Worm (Caenorhabditis elegans) whole organism, L4 larva: ENCODE data around the gene C08F8.3.

Experiments
- F26F4.8 ChIP-seq: fragments of 200-800 bp; sonication (Bioruptor generic); conservative IDR thresholded peaks from 2 replicates; pipeline ENCODE4 v1.3.6; 2022; ENCODE audit warnings: missing genetic modification characterization, missing compliant biosample characterization
- F37D6.2 ChIP-seq: sonication (generic microtip); optimal IDR thresholded peaks from 2 replicates; lab custom pipeline; 2016; ENCODE audit warnings: mild to moderate bottlenecking, missing genetic modification characterization, missing compliant biosample characterization
- R02D3.7 ChIP-seq: fragments of 150-350 bp; sonication (generic microtip); optimal IDR thresholded peaks from 3 replicates; lab custom pipeline; 2014; ENCODE audit warnings: missing biosample characterization, missing genetic modification characterization
- T20F7.1 ChIP-seq: fragments of 200-800 bp; sonication (Bioruptor generic); optimal IDR thresholded peaks from 2 replicates; lab custom pipeline; 2018; ENCODE audit warnings: mild to moderate bottlenecking, missing genetic modification characterization, missing compliant biosample characterization
- Y105C5A.15 ChIP-seq: fragments of 200-800 bp; sonication (Bioruptor generic); IDR thresholded peaks from 2 replicates; pipeline ENCODE4 v1.3.6; 2022; ENCODE audit warnings: missing genetic modification characterization, missing compliant biosample characterization
- Y75B8A.6 ChIP-seq: fragments of 200-800 bp; sonication (Bioruptor generic); IDR thresholded peaks from 2 replicates; pipeline ENCODE4 v1.3.6; 2022; ENCODE audit warnings: missing genetic modification reagents, missing genetic modification characterization, missing compliant biosample characterization
- ZK337.2 ChIP-seq: fragments of 200-800 bp; sonication (Bioruptor generic); IDR thresholded peaks from 2 replicates; pipeline ENCODE4 v1.3.6; 2022; ENCODE audit warnings: missing genetic modification reagents, missing genetic modification characterization, missing compliant biosample characterization
- ZK546.5 ChIP-seq, 2 experiments: sonication (generic microtip); optimal IDR thresholded peaks; 2 replicates each; lab custom pipeline; 2017; ENCODE audit warnings: missing biosample characterization in 2 of 2, missing genetic modification characterization in 2 of 2
- ama-1 ChIP-seq: fragments of 150-350 bp; optimal IDR thresholded peaks from 2 replicates; lab custom pipeline; 2014; ENCODE audit warnings: inconsistent platforms, mixed read lengths
- ceh-20 ChIP-seq: fragments of 200-800 bp; sonication (Bioruptor generic); IDR thresholded peaks from 2 replicates; pipeline ENCODE4 v1.3.6; 2022; ENCODE audit warnings: missing genetic modification reagents, missing genetic modification characterization, missing compliant biosample characterization
- ceh-32 ChIP-seq: sonication (generic microtip); optimal IDR thresholded peaks from 2 replicates; lab custom pipeline; 2016; ENCODE audit warnings: mild to moderate bottlenecking, missing genetic modification characterization, missing compliant biosample characterization; ENCODE audit not compliant: poor library complexity
- ceh-82 ChIP-seq: sonication (generic microtip); optimal IDR thresholded peaks from 2 replicates; lab custom pipeline; 2017; ENCODE audit warnings: missing biosample characterization, missing genetic modification characterization
- daf-12 ChIP-seq: fragments of 150-350 bp; optimal IDR thresholded peaks from 2 replicates; lab custom pipeline; 2014; ENCODE audit warnings: missing biosample characterization, missing genetic modification reagents, missing genetic modification characterization
- daf-16 ChIP-seq, 3 experiments: sonication (generic microtip); optimal IDR thresholded peaks; 2 replicates each; lab custom pipeline; 2016 to 2017; ENCODE audit warnings: missing genetic modification characterization in 3 of 3, missing genetic modification reagents in 3 of 3, mild to moderate bottlenecking in 2 of 3, missing compliant biosample characterization in 2 of 3, missing biosample characterization in 1 of 3, moderate library complexity in 1 of 3
- daf-19 ChIP-seq: fragments of 200-800 bp; sonication (Bioruptor generic); conservative IDR thresholded peaks from 2 replicates; pipeline ENCODE4 v1.3.6; 2022; ENCODE audit warnings: missing genetic modification characterization, missing compliant biosample characterization
- dmd-8 ChIP-seq: fragments of 200-800 bp; sonication (Bioruptor generic); IDR thresholded peaks from 2 replicates; pipeline ENCODE4 v1.3.6; 2022; ENCODE audit warnings: missing genetic modification characterization, missing compliant biosample characterization
- dmd-9 ChIP-seq: fragments of 200-800 bp; sonication (Bioruptor generic); IDR thresholded peaks from 2 replicates; pipeline ENCODE4 v1.3.6; 2022; ENCODE audit warnings: missing genetic modification reagents, missing genetic modification characterization, missing compliant biosample characterization
- dpl-1 ChIP-seq: fragments of 150-350 bp; optimal IDR thresholded peaks from 2 replicates; lab custom pipeline; 2014; ENCODE audit warnings: missing biosample characterization, missing genetic modification reagents, missing genetic modification characterization
- dve-1 ChIP-seq: sonication (generic microtip); optimal IDR thresholded peaks from 2 replicates; lab custom pipeline; 2017; ENCODE audit warnings: antibody characterized with exemption, mild to moderate bottlenecking, missing genetic modification characterization, missing compliant biosample characterization; ENCODE audit not compliant: insufficient read depth
- gei-8 ChIP-seq: fragments of 200-800 bp; sonication (Bioruptor generic); optimal IDR thresholded peaks from 2 replicates; lab custom pipeline; 2018; ENCODE audit warnings: mild to moderate bottlenecking, missing genetic modification characterization, missing compliant biosample characterization
- hif-1 ChIP-seq, 2 experiments: sonication (generic microtip); optimal IDR thresholded peaks; 2 replicates each; lab custom pipeline; 2016 to 2017; ENCODE audit warnings: missing compliant biosample characterization in 2 of 2, missing genetic modification characterization in 2 of 2, missing genetic modification reagents in 2 of 2, missing genotype in 2 of 2, mild to moderate bottlenecking in 1 of 2
- hlh-11 ChIP-seq: fragments of 200-800 bp; sonication (Bioruptor generic); optimal IDR thresholded peaks from 2 replicates; lab custom pipeline; 2018; ENCODE audit warnings: mild to moderate bottlenecking, missing genetic modification characterization, missing compliant biosample characterization
- hlh-30 ChIP-seq: sonication (generic microtip); optimal IDR thresholded peaks from 2 replicates; lab custom pipeline; 2017; ENCODE audit warnings: antibody characterized with exemption, mild to moderate bottlenecking, missing genetic modification characterization, missing compliant biosample characterization; ENCODE audit not compliant: insufficient read depth
- hmg-1.1 ChIP-seq: fragments of 200-800 bp; sonication (Bioruptor generic); IDR thresholded peaks from 2 replicates; pipeline ENCODE4 v1.3.6; 2022; ENCODE audit warnings: missing genetic modification reagents, missing genetic modification characterization, missing compliant biosample characterization
- lim-7 ChIP-seq: fragments of 200-800 bp; sonication (Bioruptor generic); IDR thresholded peaks from 2 replicates; pipeline ENCODE4 v1.3.6; 2022; ENCODE audit warnings: missing genetic modification characterization, missing compliant biosample characterization
- lin-1 ChIP-seq: fragments of 200-800 bp; sonication (Bioruptor generic); IDR thresholded peaks from 2 replicates; pipeline ENCODE4 v1.3.6; 2022; ENCODE audit warnings: missing genetic modification reagents, missing genetic modification characterization, missing compliant biosample characterization
- madf-9 ChIP-seq: fragments of 200-800 bp; sonication (Bioruptor generic); conservative IDR thresholded peaks from 2 replicates; pipeline ENCODE4 v1.3.6; 2022; ENCODE audit warnings: missing genetic modification reagents, missing genetic modification characterization, missing compliant biosample characterization
- mdt-29 ChIP-seq: fragments of 200-800 bp; sonication (Bioruptor generic); IDR thresholded peaks from 2 replicates; pipeline ENCODE4 v1.3.6; 2022; ENCODE audit warnings: missing genetic modification reagents, missing genetic modification characterization, missing compliant biosample characterization
- mxl-2 ChIP-seq: fragments of 200-800 bp; sonication (Bioruptor generic); conservative IDR thresholded peaks from 2 replicates; pipeline ENCODE4 v1.3.6; 2022; ENCODE audit warnings: missing genetic modification reagents, missing genetic modification characterization, missing compliant biosample characterization
- nhr-111 ChIP-seq: fragments of 200-800 bp; sonication (Bioruptor generic); optimal IDR thresholded peaks from 2 replicates; lab custom pipeline; 2018; ENCODE audit warnings: mild to moderate bottlenecking, missing genetic modification characterization, missing compliant biosample characterization
- nhr-28 ChIP-seq: fragments of 150-350 bp; optimal IDR thresholded peaks from 2 replicates; lab custom pipeline; 2014; ENCODE audit warnings: missing biosample characterization, missing genetic modification characterization
- nhr-42 ChIP-seq: fragments of 200-800 bp; sonication (Bioruptor generic); IDR thresholded peaks from 2 replicates; pipeline ENCODE4 v1.3.6; 2022; ENCODE audit warnings: missing genetic modification characterization, missing compliant biosample characterization
- nhr-48 ChIP-seq: sonication (generic microtip); optimal IDR thresholded peaks from 2 replicates; lab custom pipeline; 2016; ENCODE audit warnings: mild to moderate bottlenecking, missing genetic modification characterization, missing compliant biosample characterization
- nhr-6 ChIP-seq: fragments of 150-350 bp; optimal IDR thresholded peaks from 2 replicates; lab custom pipeline; 2014; ENCODE audit warnings: missing biosample characterization, missing genetic modification characterization
- nhr-76 ChIP-seq: fragments of 150-350 bp; optimal IDR thresholded peaks from 2 replicates; lab custom pipeline; 2014; ENCODE audit warnings: missing biosample characterization, missing genetic modification characterization
- nhr-77 ChIP-seq: fragments of 150-350 bp; optimal IDR thresholded peaks from 2 replicates; lab custom pipeline; 2014; ENCODE audit warnings: missing biosample characterization, missing genetic modification characterization
- php-3 ChIP-seq: fragments of 200-800 bp; sonication (Bioruptor generic); IDR thresholded peaks from 2 replicates; pipeline ENCODE4 v1.3.6; 2022; ENCODE audit warnings: missing genetic modification reagents, missing genetic modification characterization, missing compliant biosample characterization
- set-16 ChIP-seq: fragments of 200-800 bp; sonication (Bioruptor generic); IDR thresholded peaks from 2 replicates; pipeline ENCODE4 v1.3.6; 2022; ENCODE audit warnings: missing genetic modification reagents, missing genetic modification characterization, missing compliant biosample characterization
- snpc-1.2 ChIP-seq: fragments of 200-800 bp; sonication (Bioruptor generic); IDR thresholded peaks from 2 replicates; pipeline ENCODE4 v1.3.6; 2022; ENCODE audit warnings: missing genetic modification reagents, missing genetic modification characterization, missing compliant biosample characterization
- spr-1 ChIP-seq: sonication (generic microtip); optimal IDR thresholded peaks from 2 replicates; lab custom pipeline; 2016; ENCODE audit warnings: mild to moderate bottlenecking, missing genetic modification characterization, missing compliant biosample characterization
- spr-3 ChIP-seq: fragments of 200-800 bp; sonication (Bioruptor generic); optimal IDR thresholded peaks from 2 replicates; lab custom pipeline; 2018; ENCODE audit warnings: mild to moderate bottlenecking, missing genetic modification characterization, missing compliant biosample characterization
- tra-1 ChIP-seq: fragments of 200-800 bp; sonication (Bioruptor generic); IDR thresholded peaks from 2 replicates; pipeline ENCODE4 v1.3.6; 2022; ENCODE audit warnings: missing genetic modification reagents, missing genetic modification characterization, missing compliant biosample characterization
- unc-39 ChIP-seq: sonication (generic microtip); optimal IDR thresholded peaks from 2 replicates; lab custom pipeline; 2017; ENCODE audit warnings: missing biosample characterization, missing genetic modification characterization
- unc-62 ChIP-seq, 3 experiments: fragments of 150-350 bp in 1 of 3; sonication (generic microtip); optimal IDR thresholded peaks in 2 of 3; peaks in 1 of 3; 1 replicate in 1 of 3; 2 replicates in 2 of 3; lab custom pipeline; 2014 to 2017; ENCODE audit warnings: missing biosample characterization in 3 of 3, missing genetic modification characterization in 3 of 3, missing genetic modification reagents in 3 of 3, missing genotype in 1 of 3
- zag-1 ChIP-seq: fragments of 150-350 bp; optimal IDR thresholded peaks from 2 replicates; lab custom pipeline; 2014; ENCODE audit warnings: missing biosample characterization, missing genetic modification characterization
- zfp-3 ChIP-seq: fragments of 200-800 bp; sonication (Bioruptor generic); conservative IDR thresholded peaks from 2 replicates; pipeline ENCODE4 v1.3.6; 2022; ENCODE audit warnings: missing genetic modification reagents, missing genetic modification characterization, missing compliant biosample characterization
- ztf-11 ChIP-seq: fragments of 150-350 bp; optimal IDR thresholded peaks from 2 replicates; lab custom pipeline; 2014; ENCODE audit warnings: missing biosample characterization, missing genetic modification characterization
- ztf-7 ChIP-seq: fragments of 150-350 bp; optimal IDR thresholded peaks from 2 replicates; lab custom pipeline; 2014; ENCODE audit warnings: missing biosample characterization, missing genetic modification characterization

The C08F8.3 gene

DNA sequence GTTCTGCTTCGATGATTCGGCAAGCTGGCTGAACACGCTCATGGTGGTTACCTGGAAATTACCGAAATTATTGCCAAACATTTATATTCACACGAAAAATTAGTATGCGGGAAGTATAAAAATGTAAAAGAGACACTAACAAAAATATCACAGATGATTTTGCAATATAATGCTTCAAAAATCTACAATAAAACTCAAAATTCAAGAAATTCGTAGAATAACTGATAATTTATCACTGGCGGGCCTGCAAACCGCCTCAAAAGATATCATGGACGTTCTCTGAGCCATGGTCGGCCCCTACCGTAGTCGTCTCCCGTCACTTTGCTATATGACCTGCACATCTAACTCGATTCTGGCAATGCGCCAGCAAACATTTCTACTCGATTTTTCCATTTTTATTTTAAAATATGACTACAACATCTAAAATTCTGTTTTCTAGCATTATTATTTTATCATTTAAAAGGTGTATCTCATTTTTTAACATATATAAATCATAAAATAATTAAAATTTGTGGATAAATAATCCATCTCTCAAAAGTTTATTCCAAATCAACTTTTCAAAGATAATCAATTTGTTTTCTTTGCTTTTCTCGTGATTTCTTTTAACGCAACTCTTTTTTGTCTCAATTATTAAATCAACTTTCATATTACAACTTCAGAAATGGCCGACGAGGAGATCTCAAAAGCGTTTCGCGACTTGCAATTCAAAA is 5.2 kb upstream of the C08F8.3 start, which contains the start of the genes F01G4.6 and pfd-1 (continued):
- TF ChIP-seq zfp-3 (peak; percentile 65), dve-1 (tag; lab: Kevin White, UChicago) (peak; percentile 99), daf-12 (tag; lab: Kevin White, UChicago) (no peak), lin-1 (peak; percentile 90), F26F4.8 (GFP tag; lab: Robert Waterston, UW) (no peak), ZK337.2 (no peak), daf-16 (GFP tag; optimal IDR thresholded peaks at IDR 0.05; lab: Kevin White, UChicago) (peak in 1 of 2 experiments; percentile 61), daf-16 (tag; optimal IDR thresholded peaks at IDR 0.05; lab: Kevin White, UChicago) (peak; percentile 70), spr-3 (GFP tag; lab: Kevin White, UChicago) (no peak), F37D6.2 (tag; lab: Kevin White, UChicago) (peak; percentile 79), nhr-28 (tag; lab: Kevin White, UChicago) (peak; percentile 87), hlh-30 (tag; lab: Kevin White, UChicago) (peak; percentile 89), ceh-82 (tag; lab: Kevin White, UChicago) (no peak), ama-1 (lab: Kevin White, UChicago) (peak; percentile 53), dmd-8 (GFP tag; lab: Robert Waterston, UW) (no peak), unc-62 (GFP tag; optimal IDR thresholded peaks at IDR 0.05 in 1 of 2; lab: Kevin White, UChicago) (peak in 1 of 2 experiments; percentile 21), unc-62 (tag; optimal IDR thresholded peaks at IDR 0.05; lab: Kevin White, UChicago) (no peak), lim-7 (no peak), dmd-9 (GFP tag; lab: Robert Waterston, UW) (no peak), ztf-7 (tag; lab: Kevin White, UChicago) (no peak), tra-1 (GFP tag; lab: Robert Waterston, UW) (0 out of 2 replicates have a peak, but pooled peaks have one; percentile 11), nhr-6 (tag; lab: Kevin White, UChicago) (peak; percentile 92), ceh-32 (no peak), Y105C5A.15 (GFP tag; lab: Robert Waterston, UW) (no peak), spr-1 (tag; lab: Kevin White, UChicago) (peak; percentile 42), unc-39 (tag; lab: Kevin White, UChicago) (no peak), madf-9 (GFP tag; lab: Robert Waterston, UW) (no peak), ztf-11 (tag; lab: Kevin White, UChicago) (no peak), R02D3.7 (tag; lab: Kevin White, UChicago) (no peak), mdt-29 (GFP tag; lab: Robert Waterston, UW) (peak; percentile 49; the same call in 1 of the 2 replicates), ceh-20 (GFP tag; lab: Robert Waterston, UW) (peak; percentile 89), nhr-111 (no peak), nhr-76 (tag; lab: Kevin White, UChicago) (peak; percentile 53), php-3 (GFP tag; lab: Robert Waterston, UW) (peak; percentile 75), daf-19 (no peak), nhr-77 (tag; lab: Kevin White, UChicago) (peak; percentile 94), dpl-1 (peak; percentile 88), zag-1 (tag; lab: Kevin White, UChicago) (peak; percentile 84), nhr-42 (0 out of 2 replicates have a peak, but pooled peaks have one; percentile 11), snpc-1.2 (GFP tag; lab: Robert Waterston, UW) (no peak), hlh-11 (tag; lab: Kevin White, UChicago) (peak; percentile 92), hmg-1.1 (GFP tag; lab: Robert Waterston, UW) (peak; percentile 87), ZK546.5 (tag; optimal IDR thresholded peaks at IDR 0.05; lab: Kevin White, UChicago) (peak; percentile 99), hif-1 (tag; optimal IDR thresholded peaks at IDR 0.05; lab: Kevin White, UChicago) (peak; percentile 29 to 89), set-16 (GFP tag; lab: Robert Waterston, UW) (peak; percentile 18; the same call in 1 of the 2 replicates), T20F7.1 (no peak), mxl-2 (GFP tag; lab: Robert Waterston, UW) (peak; percentile 66; the same call in 1 of the 2 replicates), gei-8 (peak; percentile 45), nhr-48 (tag; lab: Kevin White, UChicago) (peak; percentile 66), Y75B8A.6 (GFP tag; lab: Robert Waterston, UW) (0 out of 2 replicates have a peak, but pooled peaks have one; percentile 47)
